Fruit fly (Drosophila melanogaster) whole organism, embryonic: ENCODE measurements around the gene Mical.

Experiments used
- Abd-B ChIP-seq: fragments of 200-800 bp; sonication (Bioruptor generic); optimal IDR thresholded peaks from 2 replicates; lab custom pipeline; 2018; ENCODE audit warnings: missing biosample characterization, mild to moderate bottlenecking, missing genetic modification characterization, moderate library complexity
- Atf-2 ChIP-seq: fragments of 200-800 bp; sonication (Bioruptor generic); optimal IDR thresholded peaks from 2 replicates; lab custom pipeline; 2016; ENCODE audit warnings: missing biosample characterization, missing genetic modification characterization
- C15 ChIP-seq: fragments of 200-800 bp; sonication (Bioruptor generic); IDR thresholded peaks from 3 replicates; pipeline ENCODE4 v1.3.6; 2022; ENCODE audit warnings: missing biosample characterization, missing genetic modification characterization
- CG10274 ChIP-seq: fragments of 200-800 bp; sonication (Bioruptor generic); optimal IDR thresholded peaks from 3 replicates; lab custom pipeline; 2017; ENCODE audit warnings: missing biosample characterization, mild to moderate bottlenecking, missing genetic modification characterization
- CG10462 ChIP-seq: fragments of 200-800 bp; sonication (Bioruptor generic); optimal IDR thresholded peaks from 2 replicates; lab custom pipeline; 2016; ENCODE audit warnings: missing biosample characterization, missing genetic modification characterization
- CG10565 ChIP-seq: fragments of 200-800 bp; sonication (Bioruptor generic); optimal IDR thresholded peaks from 3 replicates; lab custom pipeline; 2016; ENCODE audit warnings: missing biosample characterization, mild to moderate bottlenecking, missing genetic modification characterization
- CG11247 ChIP-seq: fragments of 200-800 bp; sonication (Bioruptor generic); IDR thresholded peaks from 2 replicates; pipeline ENCODE4 v1.3.6; 2022; ENCODE audit warnings: missing biosample characterization, missing genetic modification characterization
- CG11456 ChIP-seq: fragments of 200-800 bp; sonication (Bioruptor generic); IDR thresholded peaks from 3 replicates; pipeline ENCODE4 v1.3.6; 2022; ENCODE audit warnings: missing biosample characterization, missing genetic modification characterization
- CG12104 ChIP-seq: fragments of 200-800 bp; sonication (Bioruptor generic); optimal IDR thresholded peaks from 3 replicates; lab custom pipeline; 2016; ENCODE audit warnings: missing biosample characterization, missing genetic modification characterization
- CG12155 ChIP-seq: fragments of 200-800 bp; sonication (Bioruptor generic); optimal IDR thresholded peaks from 3 replicates; lab custom pipeline; 2016; ENCODE audit warnings: missing biosample characterization, missing genetic modification characterization
- CG1233 ChIP-seq: fragments of 200-800 bp; sonication (Bioruptor generic); optimal IDR thresholded peaks from 4 replicates; lab custom pipeline; 2018; ENCODE audit warnings: missing biosample characterization, mild to moderate bottlenecking, missing genetic modification characterization
- CG15269 ChIP-seq: fragments of 200-800 bp; sonication (Bioruptor generic); optimal IDR thresholded peaks from 2 replicates; lab custom pipeline; 2018; ENCODE audit warnings: missing biosample characterization, mild to moderate bottlenecking, missing genetic modification characterization, moderate library complexity
- CG17328 ChIP-seq: fragments of 200-800 bp; sonication (Bioruptor generic); IDR thresholded peaks from 2 replicates; pipeline ENCODE4 v1.3.6; 2022; ENCODE audit warnings: missing biosample characterization, missing genetic modification characterization
- CG17612 ChIP-seq: fragments of 200-800 bp; sonication (Bioruptor generic); IDR thresholded peaks from 2 replicates; pipeline ENCODE4 v1.3.6; 2022; ENCODE audit warnings: missing biosample characterization, missing genetic modification characterization
- CG17912 ChIP-seq: fragments of 200-800 bp; sonication (Bioruptor generic); optimal IDR thresholded peaks from 2 replicates; lab custom pipeline; 2018; ENCODE audit warnings: missing biosample characterization, mild to moderate bottlenecking, missing genetic modification characterization
- CG1792 ChIP-seq: fragments of 200-800 bp; sonication (Bioruptor generic); optimal IDR thresholded peaks from 2 replicates; lab custom pipeline; 2016; ENCODE audit warnings: missing biosample characterization, missing genetic modification characterization
- CG1832 ChIP-seq: fragments of 200-800 bp; sonication (Bioruptor generic); optimal IDR thresholded peaks from 2 replicates; lab custom pipeline; 2017; ENCODE audit warnings: missing biosample characterization, mild to moderate bottlenecking, missing genetic modification characterization, inconsistent platforms
- CG30020 ChIP-seq: fragments of 200-800 bp; optimal IDR thresholded peaks from 2 replicates; lab custom pipeline; 2019; ENCODE audit warnings: missing biosample characterization, mild to moderate bottlenecking, missing genetic modification characterization, moderate library complexity
- CG3163 ChIP-seq: fragments of 200-800 bp; sonication (Bioruptor generic); optimal IDR thresholded peaks from 3 replicates; lab custom pipeline; 2016; ENCODE audit warnings: missing biosample characterization, missing genetic modification characterization
- CG32532 ChIP-seq: fragments of 200-800 bp; sonication (Bioruptor generic); IDR thresholded peaks from 2 replicates; pipeline ENCODE4 v1.3.6; 2022; ENCODE audit warnings: missing biosample characterization, missing genetic modification characterization
- CG32767 ChIP-seq: fragments of 200-800 bp; sonication (Bioruptor generic); IDR thresholded peaks from 2 replicates; pipeline ENCODE4 v1.3.6; 2022; ENCODE audit warnings: missing biosample characterization, missing genetic modification characterization
- CG34224 ChIP-seq: fragments of 200-800 bp; sonication (Bioruptor generic); IDR thresholded peaks from 3 replicates; pipeline ENCODE4 v1.3.6; 2022; ENCODE audit warnings: missing biosample characterization, missing genetic modification characterization; ENCODE audit not compliant: partially characterized antibody
- CG34422 ChIP-seq: fragments of 200-800 bp; sonication (Bioruptor generic); IDR thresholded peaks from 3 replicates; pipeline ENCODE4 v1.3.6; 2022; ENCODE audit warnings: missing biosample characterization, missing genetic modification characterization
- CG4424 ChIP-seq: fragments of 200-800 bp; sonication (Bioruptor generic); optimal IDR thresholded peaks from 3 replicates; lab custom pipeline; 2016; ENCODE audit warnings: missing biosample characterization, missing genetic modification characterization
- CG4707 ChIP-seq: fragments of 200-800 bp; sonication (Bioruptor generic); optimal IDR thresholded peaks from 2 replicates; lab custom pipeline; 2018; ENCODE audit warnings: missing biosample characterization, mild to moderate bottlenecking, missing genetic modification characterization, moderate library complexity
- CG6654 ChIP-seq: fragments of 200-800 bp; sonication (Bioruptor generic); optimal IDR thresholded peaks from 2 replicates; lab custom pipeline; 2017; ENCODE audit warnings: missing biosample characterization, mild to moderate bottlenecking, missing genetic modification characterization
- CG6765 ChIP-seq: fragments of 200-800 bp; sonication (Bioruptor generic); optimal IDR thresholded peaks from 3 replicates; lab custom pipeline; 2017; ENCODE audit warnings: missing biosample characterization, mild to moderate bottlenecking, missing genetic modification characterization
- CG7372 ChIP-seq: fragments of 200-800 bp; sonication (Bioruptor generic); IDR thresholded peaks from 2 replicates; pipeline ENCODE4 v1.3.6; 2022; ENCODE audit warnings: missing biosample characterization, missing genetic modification characterization
- Dp ChIP-seq: fragments of 200-800 bp; sonication (Bioruptor generic); optimal IDR thresholded peaks from 2 replicates; lab custom pipeline; 2018; ENCODE audit warnings: missing biosample characterization, mild to moderate bottlenecking, missing genetic modification characterization, moderate library complexity
- Elba2 ChIP-seq: fragments of 200-800 bp; sonication (Bioruptor generic); optimal IDR thresholded peaks from 3 replicates; lab custom pipeline; 2016; ENCODE audit warnings: missing biosample characterization, missing genetic modification characterization
- Lpt ChIP-seq: fragments of >200 bp; optimal IDR thresholded peaks from 2 replicates; lab custom pipeline; 2018; ENCODE audit warnings: missing biosample characterization, missing genetic modification characterization
- Max ChIP-seq: fragments of 200-800 bp; sonication (Bioruptor generic); optimal IDR thresholded peaks from 2 replicates; lab custom pipeline; 2016; ENCODE audit warnings: missing biosample characterization, mild to moderate bottlenecking, missing genetic modification characterization
- NC2α ChIP-seq: fragments of 200-800 bp; sonication (Bioruptor generic); optimal IDR thresholded peaks from 2 replicates; lab custom pipeline; 2016; ENCODE audit warnings: missing biosample characterization, missing genetic modification characterization
- Usf ChIP-seq: fragments of 200-800 bp; sonication (Bioruptor generic); optimal IDR thresholded peaks from 2 replicates; lab custom pipeline; 2017; ENCODE audit warnings: missing genotype, missing biosample characterization, missing genetic modification characterization
- Xbp1 ChIP-seq: fragments of 200-800 bp; sonication (Bioruptor generic); optimal IDR thresholded peaks from 3 replicates; lab custom pipeline; 2016; ENCODE audit warnings: missing biosample characterization, mild to moderate bottlenecking, missing genetic modification characterization
- ato ChIP-seq: fragments of 200-800 bp; sonication (Bioruptor generic); IDR thresholded peaks from 2 replicates; pipeline ENCODE4 v1.3.6; 2022; ENCODE audit warnings: missing biosample characterization, missing genetic modification characterization; ENCODE audit not compliant: partially characterized antibody
- bigmax ChIP-seq: fragments of 200-800 bp; sonication (Bioruptor generic); optimal IDR thresholded peaks from 2 replicates; lab custom pipeline; 2018; ENCODE audit warnings: missing biosample characterization, mild to moderate bottlenecking, missing genetic modification characterization
- cas ChIP-seq: fragments of 200-800 bp; sonication (Bioruptor generic); IDR thresholded peaks from 2 replicates; pipeline ENCODE4 v1.3.6; 2022; ENCODE audit warnings: missing biosample characterization, missing genetic modification characterization
- corto ChIP-seq: fragments of 200-800 bp; sonication (Bioruptor generic); optimal IDR thresholded peaks from 2 replicates; lab custom pipeline; 2016; ENCODE audit warnings: missing biosample characterization, mild to moderate bottlenecking, missing genetic modification characterization, moderate library complexity
- gfzf ChIP-seq: fragments of 200-800 bp; sonication (Bioruptor generic); optimal IDR thresholded peaks from 2 replicates; lab custom pipeline; 2016; ENCODE audit warnings: missing biosample characterization, mild to moderate bottlenecking, missing genetic modification characterization, moderate library complexity
- grn ChIP-seq: fragments of 200-800 bp; sonication (Bioruptor generic); optimal IDR thresholded peaks from 3 replicates; lab custom pipeline; 2017; ENCODE audit warnings: missing biosample characterization, missing genetic modification characterization
- inv ChIP-seq: fragments of 200-800 bp; sonication (Bioruptor generic); IDR thresholded peaks from 2 replicates; pipeline ENCODE4 v1.3.6; 2022; ENCODE audit warnings: missing biosample characterization, missing genetic modification characterization; ENCODE audit not compliant: partially characterized antibody
- lbe ChIP-seq: fragments of 200-800 bp; sonication (Bioruptor generic); optimal IDR thresholded peaks from 2 replicates; lab custom pipeline; 2016; ENCODE audit warnings: missing biosample characterization, mild to moderate bottlenecking, missing genetic modification characterization
- lilli ChIP-seq: fragments of 200-800 bp; sonication (Bioruptor generic); optimal IDR thresholded peaks from 3 replicates; lab custom pipeline; 2016; ENCODE audit warnings: missing biosample characterization, missing genetic modification characterization
- pfk ChIP-seq: fragments of 200-800 bp; sonication (Bioruptor generic); optimal IDR thresholded peaks from 2 replicates; lab custom pipeline; 2018; ENCODE audit warnings: missing biosample characterization, mild to moderate bottlenecking, missing genetic modification characterization, moderate library complexity
- scrt ChIP-seq: fragments of 200-800 bp; sonication (Bioruptor generic); optimal IDR thresholded peaks from 2 replicates; lab custom pipeline; 2018; ENCODE audit warnings: missing biosample characterization, mild to moderate bottlenecking, missing genetic modification characterization, moderate library complexity
- unc-4 ChIP-seq: fragments of 200-800 bp; sonication (Bioruptor generic); IDR thresholded peaks from 2 replicates; pipeline ENCODE4 v1.3.6; 2022; ENCODE audit warnings: missing biosample characterization, missing genetic modification characterization; ENCODE audit not compliant: partially characterized antibody
- vnd ChIP-seq: fragments of 200-800 bp; sonication (Bioruptor generic); IDR thresholded peaks from 3 replicates; pipeline ENCODE4 v1.3.6; 2022; ENCODE audit warnings: missing biosample characterization, missing genetic modification characterization; ENCODE audit not compliant: partially characterized antibody
- z ChIP-seq: fragments of 200-800 bp; sonication (Bioruptor generic); IDR thresholded peaks from 3 replicates; pipeline ENCODE4 v1.3.6; 2022; ENCODE audit warnings: missing biosample characterization, missing genetic modification characterization
- zfh2 ChIP-seq: fragments of 200-800 bp; sonication (Bioruptor generic); optimal IDR thresholded peaks from 2 replicates; lab custom pipeline; 2016; ENCODE audit warnings: missing biosample characterization, missing genetic modification characterization

The Mical gene

DNA sequence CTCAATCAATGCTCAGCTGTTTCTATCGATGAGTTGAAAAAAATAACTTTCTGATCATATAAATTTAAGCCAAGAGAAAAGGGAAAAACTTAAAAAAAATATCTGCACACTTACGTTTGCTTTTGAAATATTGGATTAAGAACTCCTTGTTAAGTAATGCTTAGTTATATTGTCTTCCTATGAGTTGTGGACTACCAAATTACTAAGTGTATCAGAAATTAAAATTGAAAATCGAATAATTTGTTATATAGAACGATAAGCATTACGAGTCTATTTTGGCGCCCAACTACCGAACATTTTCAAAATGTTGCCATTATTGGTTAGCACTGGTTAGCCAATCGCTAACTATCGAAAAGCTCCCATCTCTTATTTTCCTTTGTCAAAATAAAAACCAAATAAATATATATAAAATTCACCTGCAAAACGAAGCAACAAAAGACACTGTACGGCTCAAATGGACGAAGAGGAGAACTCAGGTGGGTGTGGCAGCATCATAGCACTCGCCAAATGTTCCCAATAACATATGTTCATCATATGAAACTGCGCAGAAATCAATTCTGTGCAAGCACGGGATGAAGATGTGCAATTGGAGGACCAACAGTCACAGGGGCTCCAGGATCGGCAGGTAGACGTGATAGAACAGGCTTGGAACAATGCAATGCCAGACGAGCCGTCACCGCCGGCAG lies 6.3 kb upstream of the Mical start, which contains the start of gene ohgt (continued):
- TF ChIP-seq CG10565 (GFP tag; lab: Kevin White, UChicago): no peak
- no peak for TF ChIP-seq CG10274
- no peak for TF ChIP-seq CG1832 (GFP tag; lab: Kevin White, UChicago)
- no peak for TF ChIP-seq lbe (GFP tag; lab: Kevin White, UChicago)
- no peak for TF ChIP-seq CG32532 (GFP tag; lab: Robert Waterston, UW)
- no peak for TF ChIP-seq Elba2 (GFP tag; lab: Kevin White, UChicago)
- no peak for TF ChIP-seq grn
- TF ChIP-seq corto (GFP tag; lab: Kevin White, UChicago): no peak
- no peak for TF ChIP-seq CG1233 (GFP tag; lab: Kevin White, UChicago)
- TF ChIP-seq cas: no peak
- TF ChIP-seq CG17912 (GFP tag; lab: Kevin White, UChicago): no peak
- TF ChIP-seq CG12104 (GFP tag; lab: Kevin White, UChicago): no peak
- peak; percentile 44; the same call in 1 of the 2 replicates for TF ChIP-seq unc-4 (GFP tag; lab: Robert Waterston, UW)
- no peak for TF ChIP-seq CG6765 (GFP tag; lab: Kevin White, UChicago)
- TF ChIP-seq CG1792 (GFP tag; lab: Kevin White, UChicago): no peak
- no peak for TF ChIP-seq CG34422 (GFP tag; lab: Robert Waterston, UW)
- TF ChIP-seq scrt (GFP tag; lab: Kevin White, UChicago): no peak
- no peak for TF ChIP-seq CG11247 (GFP tag; lab: Robert Waterston, UW)
- peak; percentile 4 for TF ChIP-seq Xbp1
- no peak for TF ChIP-seq Atf-2
- no peak for TF ChIP-seq vnd (GFP tag; lab: Robert Waterston, UW)
- TF ChIP-seq CG15269 (tag; lab: Kevin White, UChicago): peak; percentile 23
- no peak for TF ChIP-seq CG32767 (GFP tag; lab: Robert Waterston, UW)
- TF ChIP-seq Dp (GFP tag; lab: Kevin White, UChicago): peak; percentile 86
- TF ChIP-seq ato (GFP tag; lab: Robert Waterston, UW): 0 out of 2 replicates have a peak, but pooled peaks have one; percentile 41
- TF ChIP-seq Usf (GFP tag; lab: Kevin White, UChicago): no peak
- no peak for TF ChIP-seq CG4424 (GFP tag; lab: Kevin White, UChicago)
- peak; percentile 38 for TF ChIP-seq lilli
- TF ChIP-seq inv (GFP tag; lab: Robert Waterston, UW): no peak
- TF ChIP-seq CG4707 (GFP tag; lab: Kevin White, UChicago): no peak
- no peak for TF ChIP-seq gfzf (GFP tag; lab: Kevin White, UChicago)
- TF ChIP-seq Lpt (GFP tag; lab: Kevin White, UChicago): no peak
- TF ChIP-seq Max (GFP tag; lab: Kevin White, UChicago): no peak
- no peak for TF ChIP-seq zfh2 (GFP tag; lab: Kevin White, UChicago)
- TF ChIP-seq CG34224 (GFP tag; lab: Robert Waterston, UW): peak; percentile 33; the same call in 2 of the 3 replicates
- no peak for TF ChIP-seq NC2α
- TF ChIP-seq CG30020 (tag; lab: Kevin White, UChicago): peak; percentile 41
- no peak for TF ChIP-seq bigmax (GFP tag; lab: Kevin White, UChicago)
- TF ChIP-seq CG17612 (GFP tag; lab: Robert Waterston, UW): no peak
- TF ChIP-seq CG17328 (GFP tag; lab: Robert Waterston, UW): no peak
- TF ChIP-seq z (GFP tag; lab: Robert Waterston, UW): no peak
- peak; percentile 38 for TF ChIP-seq CG12155 (GFP tag; lab: Kevin White, UChicago)
- no peak for TF ChIP-seq CG3163 (GFP tag; lab: Kevin White, UChicago)
- TF ChIP-seq pfk (GFP tag; lab: Kevin White, UChicago): no peak
- no peak for TF ChIP-seq CG7372 (GFP tag; lab: Robert Waterston, UW)
- TF ChIP-seq CG6654: no peak
- no peak for TF ChIP-seq CG11456
- no peak for TF ChIP-seq C15
- no peak for TF ChIP-seq Abd-B (GFP tag; lab: Kevin White, UChicago)
- TF ChIP-seq CG10462 (GFP tag; lab: Kevin White, UChicago): no peak
